Fruit fly (Drosophila melanogaster) whole organism, embryonic: Measurements from ENCODE around the gene CG32712.

ENCODE experiments used
- Awh ChIP-seq: fragments of 200-800 bp; sonication (Bioruptor generic); IDR thresholded peaks from 2 replicates; pipeline ENCODE4, ENCODE4 v1.3.6; 2022; ENCODE audit warnings: missing biosample characterization, missing genetic modification characterization
- B-H2 ChIP-seq: fragments of 200-800 bp; sonication (Bioruptor generic); optimal IDR thresholded peaks from 2 replicates; lab custom pipeline; 2018; ENCODE audit warnings: missing biosample characterization, mild to moderate bottlenecking, missing genetic modification characterization
- BEAF-32 ChIP-seq: fragments of 200-800 bp; sonication (Bioruptor generic); optimal IDR thresholded peaks from 3 replicates; lab custom pipeline; 2017; ENCODE audit warnings: missing biosample characterization, missing genetic modification characterization, mild to moderate bottlenecking, moderate library complexity, missing genetic modification reagents
- C15 ChIP-seq: fragments of 200-800 bp; sonication (Bioruptor generic); IDR thresholded peaks from 3 replicates; pipeline ENCODE4 v1.3.6; 2022; ENCODE audit warnings: missing biosample characterization, missing genetic modification characterization
- CG1024 ChIP-seq: fragments of 200-800 bp; sonication (Bioruptor generic); IDR thresholded peaks from 2 replicates; pipeline ENCODE4 v1.3.6; 2022; ENCODE audit warnings: missing biosample characterization, missing genetic modification characterization
- CG10654 ChIP-seq: fragments of 200-800 bp; sonication (Bioruptor generic); optimal IDR thresholded peaks from 2 replicates; lab custom pipeline; 2016; ENCODE audit warnings: missing biosample characterization, missing genetic modification characterization
- CG12104 ChIP-seq: fragments of 200-800 bp; sonication (Bioruptor generic); optimal IDR thresholded peaks from 3 replicates; lab custom pipeline; 2016; ENCODE audit warnings: missing biosample characterization, missing genetic modification characterization
- CG14710 ChIP-seq: fragments of 200-800 bp; sonication (Bioruptor generic); optimal IDR thresholded peaks from 3 replicates; lab custom pipeline; 2019; ENCODE audit warnings: missing biosample characterization, mild to moderate bottlenecking, missing genetic modification characterization, moderate library complexity
- CG15269 ChIP-seq: fragments of 200-800 bp; sonication (Bioruptor generic); optimal IDR thresholded peaks from 2 replicates; lab custom pipeline; 2018; ENCODE audit warnings: missing biosample characterization, mild to moderate bottlenecking, missing genetic modification characterization, moderate library complexity
- CG1529 ChIP-seq: fragments of 200-800 bp; sonication (Bioruptor generic); optimal IDR thresholded peaks from 3 replicates; lab custom pipeline; 2018; ENCODE audit warnings: missing biosample characterization, missing genetic modification characterization
- CG15479 ChIP-seq: fragments of 200-800 bp; sonication (Bioruptor generic); optimal IDR thresholded peaks from 3 replicates; lab custom pipeline; 2019; ENCODE audit warnings: missing biosample characterization, mild to moderate bottlenecking, missing genetic modification characterization, moderate library complexity
- CG15514 ChIP-seq: fragments of 200-800 bp; sonication (Bioruptor generic); optimal IDR thresholded peaks from 3 replicates; lab custom pipeline; 2017; ENCODE audit warnings: missing biosample characterization, missing genetic modification characterization, mild to moderate bottlenecking, moderate library complexity, missing genetic modification reagents
- CG17328 ChIP-seq: fragments of 200-800 bp; sonication (Bioruptor generic); IDR thresholded peaks from 2 replicates; pipeline ENCODE4 v1.3.6; 2022; ENCODE audit warnings: missing biosample characterization, missing genetic modification characterization
- CG17361 ChIP-seq: fragments of 200-800 bp; sonication (Bioruptor generic); IDR thresholded peaks from 3 replicates; pipeline ENCODE4 v1.3.6; 2022; ENCODE audit warnings: missing biosample characterization, missing genetic modification characterization
- CG17385 ChIP-seq: fragments of 200-800 bp; sonication (Bioruptor generic); optimal IDR thresholded peaks from 3 replicates; lab custom pipeline; 2018; ENCODE audit warnings: missing biosample characterization, mild to moderate bottlenecking, missing genetic modification characterization
- CG17568 ChIP-seq: fragments of 200-800 bp; sonication (Bioruptor generic); optimal IDR thresholded peaks from 2 replicates; lab custom pipeline; 2018; ENCODE audit warnings: missing biosample characterization, mild to moderate bottlenecking, missing genetic modification characterization, moderate library complexity
- CG2120 ChIP-seq: fragments of 200-800 bp; sonication (Bioruptor generic); optimal IDR thresholded peaks from 3 replicates; lab custom pipeline; 2016; ENCODE audit warnings: missing biosample characterization, missing genetic modification characterization
- CG31224 ChIP-seq: fragments of 200-800 bp; sonication (Bioruptor generic); IDR thresholded peaks from 2 replicates; pipeline ENCODE4 v1.3.6; 2022; ENCODE audit warnings: missing biosample characterization, missing genetic modification characterization
- CG3163 ChIP-seq: fragments of 200-800 bp; sonication (Bioruptor generic); optimal IDR thresholded peaks from 3 replicates; lab custom pipeline; 2016; ENCODE audit warnings: missing biosample characterization, missing genetic modification characterization
- CG3407 ChIP-seq: fragments of 200-800 bp; sonication (Bioruptor generic); optimal IDR thresholded peaks from 2 replicates; lab custom pipeline; 2018; ENCODE audit warnings: missing biosample characterization, mild to moderate bottlenecking, missing genetic modification characterization
- CG34422 ChIP-seq: fragments of 200-800 bp; sonication (Bioruptor generic); IDR thresholded peaks from 3 replicates; pipeline ENCODE4 v1.3.6; 2022; ENCODE audit warnings: missing biosample characterization, missing genetic modification characterization
- CG3847 ChIP-seq: fragments of 200-800 bp; sonication (Bioruptor generic); IDR thresholded peaks from 2 replicates; pipeline ENCODE4 v1.3.6; 2022; ENCODE audit warnings: missing biosample characterization, missing genetic modification characterization
- CG42726 ChIP-seq: fragments of 200-800 bp; sonication (Bioruptor generic); IDR thresholded peaks from 2 replicates; pipeline ENCODE4 v1.3.6; 2022; ENCODE audit warnings: missing biosample characterization, missing genetic modification characterization; ENCODE audit not compliant: partially characterized antibody
- CG6813 ChIP-seq: fragments of 200-800 bp; sonication (Bioruptor generic); optimal IDR thresholded peaks from 2 replicates; lab custom pipeline; 2017; ENCODE audit warnings: missing biosample characterization, missing genetic modification characterization, mild to moderate bottlenecking, moderate library complexity, missing genetic modification reagents
- CG8944 ChIP-seq: fragments of 200-800 bp; sonication (Bioruptor generic); optimal IDR thresholded peaks from 3 replicates; lab custom pipeline; 2016; ENCODE audit warnings: missing biosample characterization, missing genetic modification characterization
- CG9727 ChIP-seq: fragments of 200-800 bp; sonication (Bioruptor generic); optimal IDR thresholded peaks from 3 replicates; lab custom pipeline; 2017; ENCODE audit warnings: missing biosample characterization, mild to moderate bottlenecking, missing genetic modification characterization
- Chrac-16 ChIP-seq: fragments of 200-800 bp; sonication (Bioruptor generic); optimal IDR thresholded peaks from 3 replicates; lab custom pipeline; 2016; ENCODE audit warnings: missing biosample characterization, missing genetic modification characterization
- Deaf1 ChIP-seq: fragments of 200-800 bp; optimal IDR thresholded peaks from 3 replicates; lab custom pipeline; 2019; ENCODE audit warnings: missing biosample characterization, mild to moderate bottlenecking, missing genetic modification characterization, moderate library complexity
- HHEX ChIP-seq: fragments of 200-800 bp; sonication (Bioruptor generic); optimal IDR thresholded peaks from 3 replicates; lab custom pipeline; 2017; ENCODE audit warnings: missing biosample characterization, mild to moderate bottlenecking, missing genetic modification characterization, missing genetic modification reagents
- Hand ChIP-seq: fragments of 200-800 bp; sonication (Bioruptor generic); optimal IDR thresholded peaks from 2 replicates; lab custom pipeline; 2017; ENCODE audit warnings: mild to moderate bottlenecking, missing biosample characterization, missing genetic modification reagents, missing genetic modification characterization
- HmgZ ChIP-seq: fragments of 200-800 bp; sonication (Bioruptor generic); optimal IDR thresholded peaks from 2 replicates; lab custom pipeline; 2018; ENCODE audit warnings: missing biosample characterization, mild to moderate bottlenecking, missing genetic modification characterization
- Jarid2 ChIP-seq: fragments of 200-800 bp; sonication (Bioruptor generic); optimal IDR thresholded peaks from 3 replicates; lab custom pipeline; 2017; ENCODE audit warnings: mild to moderate bottlenecking, missing biosample characterization, missing genetic modification reagents, missing genetic modification characterization
- MESR4 ChIP-seq: fragments of 200-800 bp; sonication (Bioruptor generic); optimal IDR thresholded peaks from 2 replicates; lab custom pipeline; 2018; ENCODE audit warnings: missing biosample characterization, mild to moderate bottlenecking, missing genetic modification characterization, moderate library complexity
- NK7.1 ChIP-seq: fragments of 200-800 bp; sonication (Bioruptor generic); optimal IDR thresholded peaks from 3 replicates; lab custom pipeline; 2016; ENCODE audit warnings: missing biosample characterization, missing genetic modification characterization
- PHDP ChIP-seq: fragments of 200-800 bp; sonication (Bioruptor generic); optimal IDR thresholded peaks from 3 replicates; lab custom pipeline; 2018; ENCODE audit warnings: missing biosample characterization, mild to moderate bottlenecking, missing genetic modification characterization, moderate library complexity
- Ravus ChIP-seq: fragments of 200-800 bp; sonication (Bioruptor generic); IDR thresholded peaks from 2 replicates; pipeline ENCODE4 v1.3.6; 2022; ENCODE audit warnings: missing biosample characterization, missing genetic modification characterization
- al ChIP-seq: fragments of 200-800 bp; sonication (Bioruptor generic); IDR thresholded peaks from 2 replicates; pipeline ENCODE4 v1.3.6; 2022; ENCODE audit warnings: missing biosample characterization, missing genetic modification characterization
- gro ChIP-seq: fragments of 200-800 bp; sonication (Bioruptor generic); optimal IDR thresholded peaks from 2 replicates; lab custom pipeline; 2016; ENCODE audit warnings: missing biosample characterization, missing genetic modification characterization
- ham ChIP-seq: fragments of 200-800 bp; sonication (Bioruptor generic); IDR thresholded peaks from 2 replicates; pipeline ENCODE4 v1.3.6; 2022; ENCODE audit warnings: missing biosample characterization, missing genetic modification characterization
- ind ChIP-seq: fragments of 200-800 bp; sonication (Bioruptor generic); optimal IDR thresholded peaks from 3 replicates; lab custom pipeline; 2016; ENCODE audit warnings: missing biosample characterization, missing genetic modification characterization
- jing ChIP-seq: fragments of 200-800 bp; sonication (Bioruptor generic); optimal IDR thresholded peaks from 2 replicates; lab custom pipeline; 2018; ENCODE audit warnings: missing biosample characterization, mild to moderate bottlenecking, missing genetic modification characterization
- klu ChIP-seq: fragments of 200-800 bp; sonication (Bioruptor generic); IDR thresholded peaks from 2 replicates; pipeline ENCODE4 v1.3.6; 2022; ENCODE audit warnings: missing biosample characterization, missing genetic modification characterization
- luna ChIP-seq: fragments of 200-800 bp; sonication (Bioruptor generic); optimal IDR thresholded peaks from 2 replicates; lab custom pipeline; 2016; ENCODE audit warnings: missing biosample characterization, missing genetic modification characterization
- nau ChIP-seq: fragments of 200-800 bp; sonication (Bioruptor generic); optimal IDR thresholded peaks from 3 replicates; lab custom pipeline; 2017; ENCODE audit warnings: missing biosample characterization, mild to moderate bottlenecking, missing genetic modification characterization, missing genetic modification reagents
- pfk ChIP-seq: fragments of 200-800 bp; sonication (Bioruptor generic); optimal IDR thresholded peaks from 2 replicates; lab custom pipeline; 2018; ENCODE audit warnings: missing biosample characterization, mild to moderate bottlenecking, missing genetic modification characterization, moderate library complexity
- ro ChIP-seq: fragments of 200-800 bp; sonication (Bioruptor generic); IDR thresholded peaks from 2 replicates; pipeline ENCODE4 v1.3.6; 2022; ENCODE audit warnings: missing biosample characterization, missing genetic modification characterization
- sim ChIP-seq: fragments of 200-800 bp; sonication (Bioruptor generic); IDR thresholded peaks from 2 replicates; pipeline ENCODE4 v1.3.6; 2022; ENCODE audit warnings: missing biosample characterization, missing genetic modification characterization
- toy ChIP-seq: fragments of 200-800 bp; sonication (Bioruptor generic); IDR thresholded peaks from 2 replicates; pipeline ENCODE4 v1.3.6; 2022; ENCODE audit warnings: missing biosample characterization, missing genetic modification characterization
- trem ChIP-seq: fragments of 200-800 bp; optimal IDR thresholded peaks from 3 replicates; lab custom pipeline; 2019; ENCODE audit warnings: missing biosample characterization, mild to moderate bottlenecking, missing genetic modification characterization, moderate library complexity
- vvl ChIP-seq: fragments of 200-800 bp; sonication (Bioruptor generic); IDR thresholded peaks from 2 replicates; pipeline ENCODE4 v1.3.6; 2022; ENCODE audit warnings: missing biosample characterization, missing genetic modification characterization

CG32712 gene

dm6 chrX:8411532-8411960 is 22.1 kb downstream of the CG32712 start, which contains the start of gene lawc (continued):
- TF ChIP-seq CG6813 (GFP tag; lab: Kevin White, UChicago) (no peak), sim (GFP tag; lab: Robert Waterston, UW) (peak; percentile 67; the same call in 1 of the 2 replicates), Jarid2 (peak; percentile 82), CG14710 (tag; lab: Kevin White, UChicago) (no peak), CG17328 (GFP tag; lab: Robert Waterston, UW) (peak; percentile 41; the same call in 1 of the 2 replicates), C15 (peak; percentile 46; the same call in 1 of the 3 replicates), Ravus (GFP tag; lab: Robert Waterston, UW) (no peak), CG15514 (peak; percentile 53), CG17385 (GFP tag; lab: Kevin White, UChicago) (peak; percentile 74), pfk (GFP tag; lab: Kevin White, UChicago) (peak; percentile 1), jing (GFP tag; lab: Kevin White, UChicago) (no peak), B-H2 (GFP tag; lab: Kevin White, UChicago) (peak; percentile 69), CG1529 (GFP tag; lab: Kevin White, UChicago) (no peak), CG1024 (no peak; the same call in 1 of the 2 replicates), ham (GFP tag; lab: Robert Waterston, UW) (no peak), trem (tag; lab: Kevin White, UChicago) (no peak), CG10654 (GFP tag; lab: Kevin White, UChicago) (no peak), CG15479 (no peak), PHDP (tag; lab: Kevin White, UChicago) (peak; percentile 33), ro (GFP tag; lab: Robert Waterston, UW) (no peak), HmgZ (peak; percentile 57), CG42726 (GFP tag; lab: Robert Waterston, UW) (peak; percentile 31; the same call in 1 of the 2 replicates), CG12104 (GFP tag; lab: Kevin White, UChicago) (no peak), CG9727 (GFP tag; lab: Kevin White, UChicago) (peak; percentile 7), Deaf1 (tag; lab: Kevin White, UChicago) (peak; percentile 68), Chrac-16 (no peak), ind (GFP tag; lab: Kevin White, UChicago) (no peak), CG15269 (tag; lab: Kevin White, UChicago) (peak; percentile 12), gro (GFP tag; lab: Kevin White, UChicago) (no peak), al (GFP tag; lab: Robert Waterston, UW) (no peak), CG34422 (GFP tag; lab: Robert Waterston, UW) (peak; percentile 67; the same call in 1 of the 3 replicates), NK7.1 (GFP tag; lab: Kevin White, UChicago) (no peak), CG2120 (GFP tag; lab: Kevin White, UChicago) (peak; percentile 5), BEAF-32 (GFP tag; lab: Kevin White, UChicago) (no peak), CG3163 (GFP tag; lab: Kevin White, UChicago) (no peak), CG3407 (GFP tag; lab: Kevin White, UChicago) (no peak), CG17361 (GFP tag; lab: Robert Waterston, UW) (no peak), CG3847 (GFP tag; lab: Robert Waterston, UW) (peak; percentile 35; the same call in 1 of the 2 replicates), HHEX (GFP tag; lab: Kevin White, UChicago) (no peak), luna (GFP tag; lab: Kevin White, UChicago) (no peak), vvl (GFP tag; lab: Robert Waterston, UW) (peak; percentile 81), CG31224 (GFP tag; lab: Robert Waterston, UW) (0 out of 2 replicates have a peak, but pooled peaks have one; percentile 12), CG8944 (GFP tag; lab: Kevin White, UChicago) (no peak), klu (no peak), MESR4 (GFP tag; lab: Kevin White, UChicago) (peak; percentile 46), Hand (GFP tag; lab: Kevin White, UChicago) (peak; percentile 66), CG17568 (GFP tag; lab: Kevin White, UChicago) (peak; percentile 57), nau (GFP tag; lab: Kevin White, UChicago) (peak; percentile 47), toy (no peak), Awh (GFP tag; lab: Robert Waterston, UW) (no peak)
